Worm (Caenorhabditis elegans) whole organism, early embryonic: ENCODE measurements around the gene K07F5.17.

Experiments
- B0310.2 ChIP-seq: sonication (generic microtip); optimal IDR thresholded peaks from 2 replicates; lab custom pipeline; 2016; ENCODE audit warnings: mild to moderate bottlenecking, missing genetic modification characterization, missing compliant biosample characterization
- F13C5.2 ChIP-seq: sonication (generic microtip); optimal IDR thresholded peaks from 2 replicates; lab custom pipeline; 2017; ENCODE audit warnings: mild to moderate bottlenecking, missing genetic modification characterization, inconsistent platforms, missing compliant biosample characterization
- aly-1 ChIP-seq: sonication (generic microtip); optimal IDR thresholded peaks from 2 replicates; lab custom pipeline; 2016; ENCODE audit warnings: missing genetic modification characterization, missing compliant biosample characterization
- ama-1 ChIP-seq: fragments of 150-350 bp; optimal IDR thresholded peaks from 2 replicates; lab custom pipeline; 2014
- ceh-13 ChIP-seq: fragments of 200-800 bp; sonication (Bioruptor generic); optimal IDR thresholded peaks from 2 replicates; lab custom pipeline; 2018; ENCODE audit warnings: mild to moderate bottlenecking, missing genetic modification characterization, missing compliant biosample characterization
- ceh-36 ChIP-seq: sonication (generic microtip); optimal IDR thresholded peaks from 2 replicates; lab custom pipeline; 2016; ENCODE audit warnings: missing genetic modification characterization, inconsistent platforms, missing compliant biosample characterization
- ets-7 ChIP-seq: sonication (generic microtip); optimal IDR thresholded peaks from 2 replicates; lab custom pipeline; 2016; ENCODE audit warnings: missing genotype, missing genetic modification characterization, missing compliant biosample characterization
- flt-1 ChIP-seq: fragments of 200-800 bp; sonication (Bioruptor generic); IDR thresholded peaks from 2 replicates; pipeline ENCODE4 v1.3.6; 2022; ENCODE audit warnings: missing genetic modification characterization, missing compliant biosample characterization
- hmbx-1 ChIP-seq: sonication (generic microtip); optimal IDR thresholded peaks from 2 replicates; lab custom pipeline; 2016; ENCODE audit warnings: mild to moderate bottlenecking, missing genetic modification characterization, missing compliant biosample characterization
- hmg-4 ChIP-seq: fragments of 200-800 bp; sonication (Bioruptor generic); optimal IDR thresholded peaks from 2 replicates; lab custom pipeline; 2018; ENCODE audit warnings: mild to moderate bottlenecking, missing genetic modification characterization, missing compliant biosample characterization
- hnd-1 ChIP-seq: sonication (generic microtip); optimal IDR thresholded peaks from 2 replicates; lab custom pipeline; 2016; ENCODE audit warnings: missing genetic modification characterization, missing compliant biosample characterization
- pes-1 ChIP-seq: fragments of 200-800 bp; sonication (Bioruptor generic); IDR thresholded peaks from 2 replicates; pipeline ENCODE4 v1.3.6; 2022; ENCODE audit warnings: missing genetic modification reagents, missing genetic modification characterization, missing compliant biosample characterization
- scrt-1 ChIP-seq: fragments of 200-800 bp; sonication (Bioruptor generic); IDR thresholded peaks from 2 replicates; pipeline ENCODE4 v1.3.6; 2022; ENCODE audit warnings: missing genetic modification characterization, missing compliant biosample characterization
- sea-1 ChIP-seq: fragments of 200-800 bp; sonication (Bioruptor generic); conservative IDR thresholded peaks from 2 replicates; pipeline ENCODE4 v1.3.6; 2022; ENCODE audit warnings: missing genetic modification characterization, missing compliant biosample characterization
- tbx-11 ChIP-seq: fragments of 200-800 bp; sonication (Bioruptor generic); IDR thresholded peaks from 2 replicates; pipeline ENCODE4 v1.3.6; 2022; ENCODE audit warnings: missing genetic modification characterization, missing compliant biosample characterization
- tbx-37 ChIP-seq: fragments of 200-800 bp; sonication (Bioruptor generic); conservative IDR thresholded peaks from 2 replicates; pipeline ENCODE4 v1.3.6; 2022; ENCODE audit warnings: missing genetic modification reagents, missing genetic modification characterization, missing compliant biosample characterization
- tra-4 ChIP-seq: sonication (generic microtip); optimal IDR thresholded peaks from 2 replicates; lab custom pipeline; 2017; ENCODE audit warnings: missing genetic modification characterization, missing compliant biosample characterization

Gene K07F5.17

DNA sequence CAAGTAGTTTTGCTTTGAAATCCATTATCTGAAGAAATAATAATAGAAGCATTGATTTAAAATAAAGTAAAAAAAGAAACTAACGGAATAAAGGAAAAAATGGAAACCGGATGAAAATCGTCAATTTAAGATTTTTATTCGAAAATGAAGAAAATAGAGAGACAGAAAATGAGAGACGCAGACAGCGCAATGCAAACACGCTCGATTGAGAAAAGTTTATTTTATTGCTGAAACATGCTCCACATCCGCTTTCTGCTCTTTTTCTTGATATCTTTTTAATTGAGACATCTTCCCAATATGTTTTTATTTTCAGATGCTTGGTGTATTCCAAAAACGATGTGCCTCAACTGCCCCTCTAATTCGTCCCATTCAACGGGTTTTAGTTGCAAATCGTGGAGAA, 42.1 kb downstream of the K07F5.17 start, which contains the start of the genes prp-18 and mccc-1:
TSS of gene prp-18 (minus strand) at position 127 of the 400 bp plus-strand sequence.
TSS of gene mccc-1 (plus strand) at position 314 of the 400 bp plus-strand sequence.
- TF ChIP-seq F13C5.2 (tag; lab: Kevin White, UChicago) (no peak), B0310.2 (tag; lab: Kevin White, UChicago) (no peak), ama-1 (no peak), tbx-37 (GFP tag; lab: Robert Waterston, UW) (no peak), pes-1 (no peak), hnd-1 (no peak), hmg-4 (GFP tag; lab: Kevin White, UChicago) (no peak), flt-1 (no peak), tra-4 (tag; lab: Kevin White, UChicago) (no peak), tbx-11 (GFP tag; lab: Robert Waterston, UW) (no peak), sea-1 (GFP tag; lab: Robert Waterston, UW) (no peak)

ce11 chrIV:9889857-9890256, 47.7 kb downstream of the K07F5.17 start, which contains the start of gene ttbk-3:
TSS of gene ttbk-3 (minus strand) at chrIV:9889957.
- TF ChIP-seq scrt-1 (GFP tag; lab: Robert Waterston, UW), result no peak
- TF ChIP-seq hmg-4 (GFP tag; lab: Kevin White, UChicago), result no peak
- TF ChIP-seq tra-4 (tag; lab: Kevin White, UChicago), result no peak
- no peak for TF ChIP-seq sea-1 (GFP tag; lab: Robert Waterston, UW)
- TF ChIP-seq hnd-1, result no peak
- TF ChIP-seq ceh-13 (GFP tag; lab: Kevin White, UChicago), result no peak
- TF ChIP-seq F13C5.2 (tag; lab: Kevin White, UChicago), result no peak
- TF ChIP-seq aly-1 (tag; lab: Kevin White, UChicago), result no peak
- no peak for TF ChIP-seq ets-7 (tag; lab: Kevin White, UChicago)
- no peak for TF ChIP-seq tbx-37 (GFP tag; lab: Robert Waterston, UW)
- no peak for TF ChIP-seq flt-1
- TF ChIP-seq B0310.2 (tag; lab: Kevin White, UChicago), result no peak
- no peak for TF ChIP-seq ama-1
- no peak for TF ChIP-seq tbx-11 (GFP tag; lab: Robert Waterston, UW)
- no peak for TF ChIP-seq pes-1
- no peak for TF ChIP-seq hmbx-1 (tag; lab: Kevin White, UChicago)

DNA sequence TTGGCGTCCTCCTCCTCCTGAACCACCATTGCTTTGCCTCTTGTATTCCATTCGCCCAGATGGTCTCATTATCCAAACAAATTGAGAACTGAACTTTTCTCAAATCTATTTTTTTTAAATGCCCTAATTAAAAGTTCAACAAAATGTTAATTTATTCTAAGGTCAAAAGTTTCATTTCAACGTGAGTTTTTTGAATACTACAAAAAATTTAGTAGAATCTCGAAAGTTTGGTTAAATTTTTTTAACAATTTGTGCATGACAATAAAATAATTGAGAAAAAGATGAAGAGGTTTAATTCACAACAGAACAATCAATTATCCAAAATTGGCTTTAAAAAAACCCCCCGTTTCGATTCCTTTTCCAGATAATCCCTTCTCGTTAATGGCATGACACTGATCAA, 49.8 kb downstream of the K07F5.17 start, which contains the start of gene F32B6.4:
TSS of gene F32B6.4 (minus strand) at position 101 of the 400 bp plus-strand sequence.
- TF ChIP-seq tra-4 (tag; lab: Kevin White, UChicago), result no peak
- no peak for TF ChIP-seq ceh-36
- no peak for TF ChIP-seq hmg-4 (GFP tag; lab: Kevin White, UChicago)
- TF ChIP-seq ceh-13 (GFP tag; lab: Kevin White, UChicago), result no peak
- no peak for TF ChIP-seq ama-1
